Worm (Caenorhabditis elegans): ENCODE measurements around the gene C09H5.7.

C09H5.7 gene

ce11 chrV:8051851-8052250, 33.2 kb downstream of the C09H5.7 start, which contains the start of gene sth-1:
Gene sth-1, plus strand, starts transcription at chrV:8052151.
- no peak for TF ChIP-seq bed-3 (GFP tag; optimal IDR thresholded peaks at IDR 0.05)
- no peak for TF ChIP-seq lin-13 (tag; optimal IDR thresholded peaks at IDR 0.05)
- TF ChIP-seq ceh-83 (GFP tag; optimal IDR thresholded peaks at IDR 0.05): no peak
- TF ChIP-seq nhr-2 (tag; optimal IDR thresholded peaks at IDR 0.05): no peak
- no peak for TF ChIP-seq lin-32 (GFP tag; optimal IDR thresholded peaks at IDR 0.05)
- no peak for TF ChIP-seq sptf-1 (tag; optimal IDR thresholded peaks at IDR 0.05)
- TF ChIP-seq ces-1 (GFP tag; optimal IDR thresholded peaks at IDR 0.05): no peak
- no peak for TF ChIP-seq mep-1 (tag; optimal IDR thresholded peaks at IDR 0.05)
- no peak for TF ChIP-seq unc-62 (GFP tag; optimal IDR thresholded peaks at IDR 0.05)
- no peak for TF ChIP-seq M03D4.4 (tag; optimal IDR thresholded peaks at IDR 0.05)
- no peak for TF ChIP-seq ceh-43 (GFP tag; optimal IDR thresholded peaks at IDR 0.05)
- no peak for TF ChIP-seq tbx-8 (GFP tag; optimal IDR thresholded peaks at IDR 0.05)
- no peak for TF ChIP-seq elt-1 (tag; optimal IDR thresholded peaks at IDR 0.05; ENCODE audit: borderline replicate concordance, insufficient read depth)
- TF ChIP-seq ceh-39 (tag; optimal IDR thresholded peaks at IDR 0.05): no peak

ce11 chrV:8050811-8051210, 34.2 kb downstream of the C09H5.7 start, which contains the start of gene col-43:
Gene col-43, minus strand, starts transcription at chrV:8050911.
- TF ChIP-seq snpc-4 (tag; optimal IDR thresholded peaks at IDR 0.05) (no peak), ceh-83 (GFP tag; optimal IDR thresholded peaks at IDR 0.05) (no peak), blmp-1 (tag; optimal IDR thresholded peaks at IDR 0.05) (no peak), ztf-11 (tag; optimal IDR thresholded peaks at IDR 0.05) (no peak), lin-13 (tag; optimal IDR thresholded peaks at IDR 0.05) (no peak), tbx-8 (GFP tag; optimal IDR thresholded peaks at IDR 0.05) (no peak), mep-1 (tag; optimal IDR thresholded peaks at IDR 0.05) (no peak), nhr-76 (tag; optimal IDR thresholded peaks at IDR 0.05) (no peak), nhr-12 (tag; optimal IDR thresholded peaks at IDR 0.05) (no peak), flh-1 (GFP tag; optimal IDR thresholded peaks at IDR 0.05) (no peak), zip-8 (tag; optimal IDR thresholded peaks at IDR 0.05) (no peak), ces-1 (GFP tag; optimal IDR thresholded peaks at IDR 0.05) (no peak), elt-3 (tag; optimal IDR thresholded peaks at IDR 0.05) (no peak), drap-1 (GFP tag; optimal IDR thresholded peaks at IDR 0.05) (no peak)

ce11 chrV:8050059-8050677, 34.9 kb downstream of the C09H5.7 start:
- TF ChIP-seq nhr-2 (tag; optimal IDR thresholded peaks at IDR 0.05): no peak
- TF ChIP-seq mab-5 (tag; optimal IDR thresholded peaks at IDR 0.05): no peak
- no peak for TF ChIP-seq ces-1 (GFP tag; optimal IDR thresholded peaks at IDR 0.05)
- TF ChIP-seq unc-39 (tag; optimal IDR thresholded peaks at IDR 0.05): no peak
- no peak for TF ChIP-seq M03D4.4 (tag; optimal IDR thresholded peaks at IDR 0.05)
- no peak for TF ChIP-seq lin-32 (GFP tag; optimal IDR thresholded peaks at IDR 0.05)
- TF ChIP-seq tbx-8 (GFP tag; optimal IDR thresholded peaks at IDR 0.05): no peak
- TF ChIP-seq mep-1 (tag; optimal IDR thresholded peaks at IDR 0.05): no peak
- no peak for TF ChIP-seq cnd-1 (tag; optimal IDR thresholded peaks at IDR 0.05)
- no peak for TF ChIP-seq nhr-28 (tag; optimal IDR thresholded peaks at IDR 0.05)
- TF ChIP-seq sptf-1 (tag; optimal IDR thresholded peaks at IDR 0.05): no peak
- no peak for TF ChIP-seq mls-2 (tag; optimal IDR thresholded peaks at IDR 0.05)
- TF ChIP-seq snpc-4 (tag; optimal IDR thresholded peaks at IDR 0.05): no peak
- no peak for TF ChIP-seq drap-1 (GFP tag; optimal IDR thresholded peaks at IDR 0.05)
- no peak for TF ChIP-seq blmp-1 (tag; optimal IDR thresholded peaks at IDR 0.05)
- no peak for TF ChIP-seq ceh-83 (GFP tag; optimal IDR thresholded peaks at IDR 0.05)
- TF ChIP-seq elt-1 (tag; optimal IDR thresholded peaks at IDR 0.05; ENCODE audit: borderline replicate concordance, insufficient read depth): no peak

ce11 chrV:8046706-8047105, 38.3 kb downstream of the C09H5.7 start, which contains the start of gene ZC513.3:
Gene ZC513.3, plus strand, starts transcription at chrV:8047006.
- no peak for TF ChIP-seq cnd-1 (tag; optimal IDR thresholded peaks at IDR 0.05)
- TF ChIP-seq ham-2 (GFP tag; optimal IDR thresholded peaks at IDR 0.05): no peak
- TF ChIP-seq unc-39 (tag; optimal IDR thresholded peaks at IDR 0.05): no peak

DNA sequence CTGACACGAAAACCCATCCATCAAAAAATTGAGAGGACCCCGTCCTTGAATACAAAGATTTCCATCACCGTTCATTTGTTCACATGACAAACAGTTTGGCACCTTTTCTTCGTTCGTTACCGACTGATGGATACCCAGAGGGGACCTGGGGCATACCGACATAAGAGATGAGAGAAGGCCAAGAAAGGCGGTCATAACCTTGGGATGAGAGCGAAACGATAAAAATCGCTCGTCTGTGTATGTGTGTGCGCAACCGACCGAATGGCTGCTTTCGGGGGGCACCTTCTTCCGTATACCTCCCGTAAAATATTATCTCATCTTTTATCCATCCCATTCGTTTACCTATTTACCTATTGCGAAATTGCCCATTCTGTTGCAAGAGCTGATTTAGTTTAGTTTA, 40.1 kb downstream of the C09H5.7 start:
- TF ChIP-seq elt-1 (tag; optimal IDR thresholded peaks at IDR 0.05; ENCODE audit: borderline replicate concordance, insufficient read depth) (peak; percentile 54), sem-2 (GFP tag; optimal IDR thresholded peaks at IDR 0.05) (no peak), ham-2 (GFP tag; optimal IDR thresholded peaks at IDR 0.05) (peak; percentile 51), unc-62 (GFP tag; optimal IDR thresholded peaks at IDR 0.05) (peak; percentile 49), lin-13 (tag; optimal IDR thresholded peaks at IDR 0.05) (no peak), nhr-2 (tag; optimal IDR thresholded peaks at IDR 0.05) (peak; percentile 49)

All from whole organism, mixed stage, embryonic.